Worm (Caenorhabditis elegans) whole organism, young adult: ENCODE data around the gene F44E2.9.

Source experiments
- B0019.2 ChIP-seq: fragments of 200-800 bp; sonication (Bioruptor generic); conservative IDR thresholded peaks from 2 replicates; pipeline ENCODE4 v1.3.6; 2022; ENCODE audit warnings: missing genetic modification reagents, missing genetic modification characterization, missing compliant biosample characterization
- B0035.1 ChIP-seq: sonication (generic microtip); optimal IDR thresholded peaks from 2 replicates; lab custom pipeline; 2016; ENCODE audit warnings: missing genetic modification characterization, mild to moderate bottlenecking, missing compliant biosample characterization, missing genotype, missing genetic modification reagents
- C06A6.2 ChIP-seq: fragments of 200-800 bp; sonication (Bioruptor generic); conservative IDR thresholded peaks from 2 replicates; pipeline ENCODE4 v1.3.6; 2022; ENCODE audit warnings: missing genetic modification characterization, missing compliant biosample characterization
- C17E4.6 ChIP-seq: fragments of 200-800 bp; sonication (Bioruptor generic); IDR thresholded peaks from 2 replicates; pipeline ENCODE4 v1.3.6; 2022; ENCODE audit warnings: missing genetic modification reagents, missing genetic modification characterization, missing compliant biosample characterization
- D2030.7 ChIP-seq: fragments of 200-800 bp; sonication (Bioruptor generic); IDR thresholded peaks from 2 replicates; pipeline ENCODE4 v1.3.6; 2022; ENCODE audit warnings: missing genetic modification reagents, missing genetic modification characterization, missing compliant biosample characterization
- F23B12.7 ChIP-seq: sonication (generic microtip); optimal IDR thresholded peaks from 2 replicates; lab custom pipeline; 2017; ENCODE audit warnings: missing genetic modification characterization, mild to moderate bottlenecking, missing compliant biosample characterization, antibody characterized with exemption, moderate library complexity; ENCODE audit not compliant: insufficient read depth
- F37B4.10 ChIP-seq: fragments of 200-800 bp; sonication (Bioruptor generic); IDR thresholded peaks from 2 replicates; pipeline ENCODE4 v1.3.6; 2022; ENCODE audit warnings: missing genetic modification characterization, missing compliant biosample characterization
- F52B5.7 ChIP-seq: sonication (generic microtip); optimal IDR thresholded peaks from 2 replicates; lab custom pipeline; 2016; ENCODE audit warnings: mild to moderate bottlenecking, missing genetic modification characterization, missing compliant biosample characterization
- F55B11.4 ChIP-seq: sonication (generic microtip); optimal IDR thresholded peaks from 2 replicates; lab custom pipeline; 2016; ENCODE audit warnings: missing compliant biosample characterization, missing genetic modification characterization, borderline replicate concordance; ENCODE audit not compliant: insufficient read depth
- K11D2.4 ChIP-seq: fragments of 200-800 bp; sonication (Bioruptor generic); IDR thresholded peaks from 2 replicates; pipeline ENCODE4 v1.3.6; 2022; ENCODE audit warnings: missing genetic modification reagents, missing genetic modification characterization, missing compliant biosample characterization
- T26A5.8 ChIP-seq: sonication (generic microtip); optimal IDR thresholded peaks from 2 replicates; lab custom pipeline; 2016; ENCODE audit warnings: missing genetic modification characterization, missing compliant biosample characterization
- Y53F4B.3 ChIP-seq: fragments of 200-800 bp; sonication (Bioruptor generic); IDR thresholded peaks from 2 replicates; pipeline ENCODE4 v1.3.6; 2022; ENCODE audit warnings: missing genetic modification reagents, missing genetic modification characterization, missing compliant biosample characterization
- Y79H2A.3 ChIP-seq: fragments of 200-800 bp; sonication (Bioruptor generic); conservative IDR thresholded peaks from 2 replicates; pipeline ENCODE4 v1.3.6; 2022; ENCODE audit warnings: missing genetic modification reagents, missing genetic modification characterization, missing compliant biosample characterization
- akir-1 ChIP-seq: fragments of 200-800 bp; sonication (Bioruptor generic); optimal IDR thresholded peaks from 2 replicates; lab custom pipeline; 2018; ENCODE audit warnings: mild to moderate bottlenecking, missing genetic modification characterization, moderate library complexity, missing compliant biosample characterization
- aptf-2 ChIP-seq: fragments of 200-800 bp; sonication (Bioruptor generic); conservative IDR thresholded peaks from 2 replicates; pipeline ENCODE4 v1.3.6; 2022; ENCODE audit warnings: missing genetic modification reagents, missing genetic modification characterization, missing compliant biosample characterization
- attf-5 ChIP-seq: fragments of 200-800 bp; sonication (Bioruptor generic); optimal IDR thresholded peaks from 2 replicates; lab custom pipeline; 2018; ENCODE audit warnings: mild to moderate bottlenecking, missing genetic modification characterization, missing compliant biosample characterization
- cebp-1 ChIP-seq, 2 experiments: fragments of 200-800 bp in 1 of 2; sonication (Bioruptor generic) in 1 of 2; sonication (generic microtip) in 1 of 2; IDR thresholded peaks in 1 of 2; optimal IDR thresholded peaks in 1 of 2; 2 replicates each; pipeline versions ENCODE4 v1.3.6 to Lab custom; 2017 to 2022; ENCODE audit warnings: missing compliant biosample characterization in 2 of 2, missing genetic modification characterization in 2 of 2, mild to moderate bottlenecking in 1 of 2, missing genetic modification reagents in 1 of 2, moderate library complexity in 1 of 2
- dox-1 ChIP-seq: fragments of 200-800 bp; sonication (Bioruptor generic); IDR thresholded peaks from 2 replicates; pipeline ENCODE4 v1.3.6; 2022; ENCODE audit warnings: missing genetic modification reagents, missing genetic modification characterization, missing compliant biosample characterization
- egl-44 ChIP-seq: fragments of 200-800 bp; sonication (Bioruptor generic); IDR thresholded peaks from 2 replicates; pipeline ENCODE4 v1.3.6; 2022; ENCODE audit warnings: missing genetic modification reagents, missing genetic modification characterization, missing compliant biosample characterization
- ekl-4 ChIP-seq: fragments of 200-800 bp; sonication (Bioruptor generic); IDR thresholded peaks from 2 replicates; pipeline ENCODE4 v1.3.6; 2022; ENCODE audit warnings: missing genetic modification reagents, missing genetic modification characterization, missing compliant biosample characterization
- him-1 ChIP-seq: sonication (generic microtip); optimal IDR thresholded peaks from 2 replicates; lab custom pipeline; 2016; ENCODE audit warnings: missing genotype, missing genetic modification reagents, missing genetic modification characterization, missing compliant biosample characterization
- hmg-20 ChIP-seq: fragments of 200-800 bp; sonication (Bioruptor generic); IDR thresholded peaks from 2 replicates; pipeline ENCODE4 v1.3.6; 2022; ENCODE audit warnings: missing genetic modification reagents, missing genetic modification characterization, missing compliant biosample characterization
- let-526 ChIP-seq: fragments of 200-800 bp; sonication (Bioruptor generic); IDR thresholded peaks from 2 replicates; pipeline ENCODE4 v1.3.6; 2022; ENCODE audit warnings: missing genetic modification reagents, missing genetic modification characterization, missing compliant biosample characterization
- let-607 ChIP-seq, 2 experiments: fragments of 200-800 bp in 1 of 2; sonication (Bioruptor generic) in 1 of 2; sonication (generic microtip) in 1 of 2; optimal IDR thresholded peaks; 2 replicates each; lab custom pipeline; 2016 to 2018; ENCODE audit warnings: mild to moderate bottlenecking in 2 of 2, missing compliant biosample characterization in 2 of 2, missing genetic modification characterization in 2 of 2, moderate library complexity in 2 of 2, missing genotype in 1 of 2
- lin-35 ChIP-seq, 3 experiments: fragments of 150-350 bp in 2 of 3; sonication (generic microtip) in 1 of 3; optimal IDR thresholded peaks; 2 replicates each; lab custom pipeline; 2014 to 2018; ENCODE audit warnings: missing biosample characterization in 3 of 3, missing genetic modification characterization in 3 of 3, missing genetic modification reagents in 3 of 3
- lsl-1 ChIP-seq: fragments of 200-800 bp; sonication (Bioruptor generic); optimal IDR thresholded peaks from 2 replicates; lab custom pipeline; 2018; ENCODE audit warnings: mild to moderate bottlenecking, missing genetic modification characterization, moderate library complexity, missing compliant biosample characterization
- madf-10 ChIP-seq: sonication (generic microtip); optimal IDR thresholded peaks from 2 replicates; lab custom pipeline; 2016; ENCODE audit warnings: mild to moderate bottlenecking, missing genetic modification characterization, missing compliant biosample characterization
- madf-3 ChIP-seq: fragments of 200-800 bp; sonication (Bioruptor generic); IDR thresholded peaks from 2 replicates; pipeline ENCODE4 v1.3.6; 2022; ENCODE audit warnings: missing genetic modification reagents, missing genetic modification characterization, missing compliant biosample characterization
- nfya-2 ChIP-seq: fragments of 200-800 bp; sonication (Bioruptor generic); IDR thresholded peaks from 2 replicates; pipeline ENCODE4 v1.3.6; 2022; ENCODE audit warnings: missing genetic modification reagents, missing genetic modification characterization, missing compliant biosample characterization
- nhr-90 ChIP-seq: sonication (generic microtip); optimal IDR thresholded peaks from 2 replicates; lab custom pipeline; 2016; ENCODE audit warnings: missing genotype, mild to moderate bottlenecking, missing genetic modification characterization, missing compliant biosample characterization
- sdz-38 ChIP-seq: sonication (generic microtip); optimal IDR thresholded peaks from 2 replicates; lab custom pipeline; 2016; ENCODE audit warnings: missing genotype, missing genetic modification characterization, missing compliant biosample characterization
- snpc-3.4 ChIP-seq: sonication (generic microtip); optimal IDR thresholded peaks from 2 replicates; lab custom pipeline; 2017; ENCODE audit warnings: missing genetic modification characterization, mild to moderate bottlenecking, missing compliant biosample characterization, antibody characterized with exemption, moderate library complexity, missing genotype, missing genetic modification reagents
- somi-1 ChIP-seq: fragments of 200-800 bp; sonication (Bioruptor generic); optimal IDR thresholded peaks from 2 replicates; lab custom pipeline; 2018; ENCODE audit warnings: mild to moderate bottlenecking, missing genetic modification characterization, missing compliant biosample characterization
- tbx-9 ChIP-seq: sonication (generic microtip); optimal IDR thresholded peaks from 2 replicates; lab custom pipeline; 2016; ENCODE audit warnings: borderline replicate concordance, missing genetic modification characterization, inconsistent platforms, missing compliant biosample characterization
- ztf-28 ChIP-seq: fragments of 200-800 bp; sonication (Bioruptor generic); IDR thresholded peaks from 2 replicates; pipeline ENCODE4 v1.3.6; 2022; ENCODE audit warnings: missing genetic modification reagents, missing genetic modification characterization, missing compliant biosample characterization

The F44E2.9 gene

ce11 chrIII:8887184-8887801, 37.0 kb upstream of the F44E2.9 start, which contains the start of gene famh-136 (continued):
- TF ChIP-seq lin-35 (GFP tag; optimal IDR thresholded peaks at IDR 0.05; lab: Kevin White, UChicago) (peak in 2 of 3 experiments; percentile 9 to 83), T26A5.8 (tag; lab: Kevin White, UChicago) (no peak), attf-5 (peak; percentile 88), somi-1 (GFP tag; lab: Kevin White, UChicago) (peak; percentile 66), dox-1 (GFP tag; lab: Robert Waterston, UW) (peak; percentile 85), akir-1 (no peak), him-1 (peak; percentile 12), sdz-38 (tag; lab: Kevin White, UChicago) (no peak), ztf-28 (GFP tag; lab: Robert Waterston, UW) (no peak), lsl-1 (GFP tag; lab: Kevin White, UChicago) (peak; percentile 68), let-607 (tag; optimal IDR thresholded peaks at IDR 0.05; lab: Kevin White, UChicago) (peak; percentile 39 to 76), K11D2.4 (GFP tag; lab: Robert Waterston, UW) (peak; percentile 87), F37B4.10 (no peak), aptf-2 (no peak), D2030.7 (GFP tag; lab: Robert Waterston, UW) (no peak), F23B12.7 (tag; lab: Kevin White, UChicago) (peak; percentile 94), hmg-20 (GFP tag; lab: Robert Waterston, UW) (no peak), nfya-2 (no peak), F52B5.7 (tag; lab: Kevin White, UChicago) (no peak), ekl-4 (peak; percentile 67; the same call in 1 of the 2 replicates), F55B11.4 (tag; lab: Kevin White, UChicago) (no peak), Y79H2A.3 (GFP tag; lab: Robert Waterston, UW) (no peak), B0019.2 (GFP tag; lab: Robert Waterston, UW) (peak; percentile 48; the same call in 1 of the 2 replicates), B0035.1 (no peak), madf-10 (tag; lab: Kevin White, UChicago) (peak; percentile 54), madf-3 (GFP tag; lab: Robert Waterston, UW) (no peak), let-526 (GFP tag; lab: Robert Waterston, UW) (no peak), snpc-3.4 (tag; lab: Kevin White, UChicago) (peak; percentile 24), nhr-90 (tag; lab: Kevin White, UChicago) (no peak), Y53F4B.3 (GFP tag; lab: Robert Waterston, UW) (no peak), C17E4.6 (GFP tag; lab: Robert Waterston, UW) (0 out of 2 replicates have a peak, but pooled peaks have one; percentile 26), tbx-9 (tag; lab: Kevin White, UChicago) (no peak), C06A6.2 (GFP tag; lab: Robert Waterston, UW) (0 out of 2 replicates have a peak, but pooled peaks have one; percentile 20)

ce11 chrIII:8886309-8886708, 36.0 kb upstream of the F44E2.9 start:
- TF ChIP-seq egl-44 (GFP tag; lab: Robert Waterston, UW), result no peak
- TF ChIP-seq cebp-1 (GFP tag; IDR thresholded peaks at IDR 0.05; lab: Robert Waterston, UW), result no peak
- TF ChIP-seq cebp-1 (tag; optimal IDR thresholded peaks at IDR 0.05; lab: Kevin White, UChicago), result peak; percentile 70
